Worm (Caenorhabditis elegans) whole organism, L3 larva: ENCODE measurements around the gene cam-1.
A peak's percentile ranks its signal among the peaks of the same experiment; 100 is the strongest.

ENCODE experiments used
- R02D3.7 ChIP-seq: fragments of 150-350 bp; optimal IDR thresholded peaks from 2 replicates; lab custom pipeline; 2014; ENCODE audit warnings: missing biosample characterization, missing genetic modification characterization
- ZK546.5 ChIP-seq: sonication (generic microtip); optimal IDR thresholded peaks from 2 replicates; lab custom pipeline; 2017; ENCODE audit warnings: missing biosample characterization, missing genetic modification characterization
- aly-2 ChIP-seq: fragments of 150-350 bp; optimal IDR thresholded peaks from 2 replicates; lab custom pipeline; 2014; ENCODE audit warnings: missing biosample characterization, missing genetic modification characterization
- ama-1 ChIP-seq: fragments of 150-350 bp; optimal IDR thresholded peaks from 2 replicates; lab custom pipeline; 2018
- ceh-28 ChIP-seq: fragments of 150-350 bp; optimal IDR thresholded peaks from 2 replicates; lab custom pipeline; 2014; ENCODE audit warnings: missing biosample characterization, missing genetic modification reagents, missing genetic modification characterization
- ceh-82 ChIP-seq: fragments of 150-350 bp; optimal IDR thresholded peaks from 2 replicates; lab custom pipeline; 2014; ENCODE audit warnings: missing biosample characterization, missing genetic modification characterization
- ceh-9 ChIP-seq: sonication (generic microtip); optimal IDR thresholded peaks from 2 replicates; lab custom pipeline; 2018; ENCODE audit warnings: missing biosample characterization, missing genetic modification characterization
- elt-1 ChIP-seq: fragments of 150-350 bp; optimal IDR thresholded peaks from 2 replicates; lab custom pipeline; 2014; ENCODE audit warnings: missing biosample characterization, missing genetic modification characterization
- elt-2 ChIP-seq: sonication (generic microtip); optimal IDR thresholded peaks from 2 replicates; lab custom pipeline; 2016; ENCODE audit warnings: missing genetic modification reagents, mild to moderate bottlenecking, missing genetic modification characterization, missing compliant biosample characterization
- elt-3 ChIP-seq, 3 experiments: fragments of 150-350 bp in 1 of 3; sonication (generic microtip) in 2 of 3; optimal IDR thresholded peaks; 2 replicates in 2 of 3; 4 replicates in 1 of 3; lab custom pipeline; 2014 to 2017; ENCODE audit warnings: missing biosample characterization in 3 of 3, missing genetic modification characterization in 3 of 3
- eor-1 ChIP-seq, 2 experiments: fragments of 150-350 bp; optimal IDR thresholded peaks; 2 replicates each; lab custom pipeline; 2014 to 2018; ENCODE audit warnings: missing biosample characterization in 2 of 2, missing genetic modification characterization in 2 of 2
- fkh-10 ChIP-seq: sonication (generic microtip); optimal IDR thresholded peaks from 2 replicates; lab custom pipeline; 2017; ENCODE audit warnings: missing biosample characterization, missing genetic modification reagents, missing genetic modification characterization
- hmg-11 ChIP-seq: sonication (generic microtip); optimal IDR thresholded peaks from 2 replicates; lab custom pipeline; 2016; ENCODE audit warnings: missing genetic modification characterization, missing compliant biosample characterization
- jun-1 ChIP-seq: fragments of 150-350 bp; optimal IDR thresholded peaks from 2 replicates; lab custom pipeline; 2014; ENCODE audit warnings: missing biosample characterization, missing genetic modification reagents, missing genetic modification characterization
- lin-15B ChIP-seq: fragments of 150-350 bp; optimal IDR thresholded peaks from 2 replicates; lab custom pipeline; 2014; ENCODE audit warnings: missing biosample characterization, missing genetic modification characterization
- lin-39 ChIP-seq: fragments of 150-350 bp; optimal IDR thresholded peaks from 2 replicates; lab custom pipeline; 2018; ENCODE audit warnings: missing biosample characterization, missing genetic modification reagents, missing genetic modification characterization
- lsy-12 ChIP-seq: sonication (generic microtip); optimal IDR thresholded peaks from 2 replicates; lab custom pipeline; 2016; ENCODE audit warnings: mild to moderate bottlenecking, missing genetic modification characterization, missing compliant biosample characterization
- mml-1 ChIP-seq: fragments of 150-350 bp; sonication (generic microtip); optimal IDR thresholded peaks from 3 replicates; lab custom pipeline; 2014; ENCODE audit warnings: missing biosample characterization, missing genetic modification characterization
- nfya-1 ChIP-seq: sonication (generic microtip); optimal IDR thresholded peaks from 2 replicates; lab custom pipeline; 2017; ENCODE audit warnings: missing genetic modification characterization, mild to moderate bottlenecking, missing compliant biosample characterization, antibody characterized with exemption, moderate library complexity; ENCODE audit not compliant: insufficient read depth
- nhr-11 ChIP-seq: fragments of 150-350 bp; optimal IDR thresholded peaks from 2 replicates; lab custom pipeline; 2014; ENCODE audit warnings: missing biosample characterization, missing genetic modification characterization
- nhr-12 ChIP-seq: fragments of 150-350 bp; optimal IDR thresholded peaks from 2 replicates; lab custom pipeline; 2014; ENCODE audit warnings: missing biosample characterization, missing genetic modification characterization
- nhr-23 ChIP-seq: fragments of 150-350 bp; optimal IDR thresholded peaks from 2 replicates; lab custom pipeline; 2014; ENCODE audit warnings: missing biosample characterization, missing genetic modification reagents, missing genetic modification characterization
- nhr-237 ChIP-seq: fragments of 150-350 bp; optimal IDR thresholded peaks from 2 replicates; lab custom pipeline; 2014; ENCODE audit warnings: missing biosample characterization, missing genetic modification characterization
- nhr-25 ChIP-seq: sonication (generic microtip); optimal IDR thresholded peaks from 2 replicates; lab custom pipeline; 2017; ENCODE audit warnings: missing biosample characterization, missing genetic modification characterization
- nhr-43 ChIP-seq: sonication (generic microtip); optimal IDR thresholded peaks from 2 replicates; lab custom pipeline; 2016; ENCODE audit warnings: mild to moderate bottlenecking, missing genetic modification characterization, missing compliant biosample characterization; ENCODE audit not compliant: poor library complexity, severe bottlenecking
- nhr-67 ChIP-seq: fragments of 150-350 bp; optimal IDR thresholded peaks from 2 replicates; lab custom pipeline; 2014; ENCODE audit warnings: missing biosample characterization, missing genetic modification characterization
- nhr-76 ChIP-seq: fragments of 150-350 bp; sonication (generic microtip); optimal IDR thresholded peaks from 5 replicates; lab custom pipeline; 2014; ENCODE audit warnings: missing biosample characterization, missing genetic modification characterization
- nhr-77 ChIP-seq: fragments of 150-350 bp; optimal IDR thresholded peaks from 2 replicates; lab custom pipeline; 2014; ENCODE audit warnings: missing biosample characterization, missing genetic modification characterization
- pha-4 ChIP-seq: fragments of 150-350 bp; optimal IDR thresholded peaks from 2 replicates; lab custom pipeline; 2014; ENCODE audit warnings: missing biosample characterization, missing genetic modification reagents, missing genetic modification characterization
- pqm-1 ChIP-seq: fragments of 150-350 bp; optimal IDR thresholded peaks from 2 replicates; lab custom pipeline; 2017; ENCODE audit warnings: missing biosample characterization, missing genetic modification characterization, inconsistent platforms
- sea-2 ChIP-seq: fragments of 150-350 bp; sonication (generic microtip); optimal IDR thresholded peaks from 4 replicates; lab custom pipeline; 2014; ENCODE audit warnings: missing biosample characterization, missing genetic modification reagents, missing genetic modification characterization
- skn-1 ChIP-seq: fragments of 150-350 bp; optimal IDR thresholded peaks from 2 replicates; lab custom pipeline; 2014; ENCODE audit warnings: missing biosample characterization, missing genetic modification characterization
- tbx-2 ChIP-seq: sonication (generic microtip); optimal IDR thresholded peaks from 2 replicates; lab custom pipeline; 2016; ENCODE audit warnings: mild to moderate bottlenecking, missing genetic modification characterization, missing compliant biosample characterization
- unc-62 ChIP-seq: fragments of 150-350 bp; sonication (generic microtip); optimal IDR thresholded peaks from 4 replicates; lab custom pipeline; 2014; ENCODE audit warnings: missing biosample characterization, missing genetic modification reagents, missing genetic modification characterization
- zag-1 ChIP-seq: fragments of 150-350 bp; optimal IDR thresholded peaks from 2 replicates; lab custom pipeline; 2014; ENCODE audit warnings: missing biosample characterization, missing genetic modification characterization
- ztf-11 ChIP-seq: fragments of 150-350 bp; optimal IDR thresholded peaks from 2 replicates; lab custom pipeline; 2014; ENCODE audit warnings: missing biosample characterization, missing genetic modification characterization
- ztf-4 ChIP-seq: fragments of 150-350 bp; optimal IDR thresholded peaks from 2 replicates; lab custom pipeline; 2014; ENCODE audit warnings: missing biosample characterization, missing genetic modification characterization

The cam-1 gene

ce11 chrII:9285171-9286025 lies 24.7 kb downstream of the cam-1 start, which contains the start of gene mtrr-1:
TSS of gene mtrr-1 (plus strand) at chrII:9285975.
- TF ChIP-seq nhr-23 (tag; lab: Kevin White, UChicago) (peak; percentile 44), ama-1 (peak; percentile 89), ceh-9 (no peak), nhr-43 (tag; lab: Kevin White, UChicago) (peak; percentile 25), pqm-1 (tag; lab: Kevin White, UChicago) (peak; percentile 4), ceh-28 (tag; lab: Kevin White, UChicago) (peak; percentile 10), ztf-4 (tag; lab: Kevin White, UChicago) (no peak), nhr-25 (tag; lab: Kevin White, UChicago) (peak; percentile 38), nfya-1 (tag; lab: Kevin White, UChicago) (peak; percentile 55), ceh-82 (no peak), nhr-76 (tag; lab: Kevin White, UChicago) (no peak), nhr-77 (tag; lab: Kevin White, UChicago) (no peak), lin-39 (peak; percentile 34)

DNA sequence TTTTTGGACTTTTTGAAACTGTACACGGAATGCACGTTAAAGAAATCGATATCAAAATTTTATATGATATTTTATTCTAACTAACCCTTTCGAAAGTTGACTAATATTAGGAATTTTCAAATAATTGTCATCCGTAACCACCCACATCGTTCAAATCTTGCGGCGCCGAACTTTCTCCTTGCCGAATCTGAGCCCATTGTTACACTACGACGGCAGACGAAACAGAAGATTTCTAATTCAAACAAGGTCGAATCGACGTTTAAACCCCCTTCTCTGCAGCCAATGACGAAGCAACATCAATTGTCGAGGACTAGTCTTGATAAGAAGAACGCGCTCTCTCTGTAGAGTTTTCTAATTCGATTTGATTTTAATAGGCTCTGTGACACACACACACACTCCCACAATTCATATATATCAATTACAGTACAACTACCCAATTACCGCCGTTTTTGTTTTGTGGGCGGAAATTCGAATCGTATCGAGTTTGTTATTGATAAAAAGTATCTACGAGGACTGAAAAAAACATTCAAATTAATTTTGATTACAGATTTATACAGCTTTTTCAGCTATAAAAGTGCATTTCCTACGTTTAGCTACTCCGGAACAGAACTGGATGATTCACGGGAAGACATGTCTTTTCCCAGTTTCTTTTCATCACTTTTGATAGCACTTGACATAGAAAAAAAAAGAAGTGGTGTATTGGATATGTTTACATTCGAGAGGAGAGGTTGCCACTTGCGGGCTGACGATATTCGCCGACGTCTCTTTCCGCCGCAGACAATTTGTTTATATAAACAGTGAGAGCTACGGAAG lies 25.5 kb downstream of the cam-1 start:
- no peak for TF ChIP-seq unc-62 (GFP tag; lab: Kevin White, UChicago)
- peak; percentile 7 for TF ChIP-seq nhr-76 (tag; lab: Kevin White, UChicago)
- TF ChIP-seq pqm-1 (tag; lab: Kevin White, UChicago): peak; percentile 72
- no peak for TF ChIP-seq lsy-12
- TF ChIP-seq ceh-28 (tag; lab: Kevin White, UChicago): no peak
- TF ChIP-seq nhr-237 (tag; lab: Kevin White, UChicago): no peak
- no peak for TF ChIP-seq nhr-11 (tag; lab: Kevin White, UChicago)
- no peak for TF ChIP-seq ztf-11 (tag; lab: Kevin White, UChicago)
- TF ChIP-seq zag-1 (tag; lab: Kevin White, UChicago): no peak
- no peak for TF ChIP-seq sea-2 (GFP tag; lab: Kevin White, UChicago)
- TF ChIP-seq hmg-11 (tag; lab: Kevin White, UChicago): no peak
- TF ChIP-seq jun-1 (tag; lab: Kevin White, UChicago): no peak
- TF ChIP-seq ZK546.5 (tag; lab: Kevin White, UChicago): no peak
- TF ChIP-seq nhr-12 (tag; lab: Kevin White, UChicago): no peak
- no peak for TF ChIP-seq nhr-77 (tag; lab: Kevin White, UChicago)
- TF ChIP-seq tbx-2: no peak
- no peak for TF ChIP-seq fkh-10 (GFP tag; lab: Kevin White, UChicago)
- TF ChIP-seq nhr-25 (tag; lab: Kevin White, UChicago): peak; percentile 19
- TF ChIP-seq lin-39: no peak
- TF ChIP-seq elt-1: no peak
- no peak for TF ChIP-seq R02D3.7 (tag; lab: Kevin White, UChicago)
- TF ChIP-seq pha-4 (tag; lab: Kevin White, UChicago): peak; percentile 71
- no peak for TF ChIP-seq ceh-82
- no peak for TF ChIP-seq mml-1
- no peak for TF ChIP-seq skn-1 (tag; lab: Kevin White, UChicago)
- TF ChIP-seq nfya-1 (tag; lab: Kevin White, UChicago): peak; percentile 81
- no peak for TF ChIP-seq elt-3 (tag; optimal IDR thresholded peaks at IDR 0.05; lab: Kevin White, UChicago)
- no peak for TF ChIP-seq aly-2
- TF ChIP-seq eor-1 (tag; optimal IDR thresholded peaks at IDR 0.05; lab: Kevin White, UChicago): no peak
- no peak for TF ChIP-seq ceh-9
- TF ChIP-seq nhr-67: no peak
- TF ChIP-seq ama-1: peak; percentile 19
- TF ChIP-seq lin-15B (tag; lab: Kevin White, UChicago): no peak
- peak; percentile 19 for TF ChIP-seq elt-2 (tag; lab: Kevin White, UChicago)
- TF ChIP-seq ztf-4 (tag; lab: Kevin White, UChicago): peak; percentile 34
- TF ChIP-seq nhr-23 (tag; lab: Kevin White, UChicago): no peak
